Worm (Caenorhabditis elegans) whole organism, L2 larva: Measurements from ENCODE around the gene F47B8.2.

Experiments used
- C34F6.9 ChIP-seq: fragments of 150-350 bp; optimal IDR thresholded peaks from 2 replicates; lab custom pipeline; 2014; ENCODE audit warnings: missing biosample characterization, missing genetic modification characterization
- F13H6.1 ChIP-seq: sonication (generic microtip); optimal IDR thresholded peaks from 2 replicates; lab custom pipeline; 2016; ENCODE audit warnings: missing genetic modification characterization, missing compliant biosample characterization
- R02D3.7 ChIP-seq: fragments of 150-350 bp; optimal IDR thresholded peaks from 2 replicates; lab custom pipeline; 2014; ENCODE audit warnings: missing biosample characterization, missing genetic modification characterization
- Y55F3AM.14 ChIP-seq: fragments of 200-800 bp; sonication (Bioruptor generic); optimal IDR thresholded peaks from 2 replicates; lab custom pipeline; 2018; ENCODE audit warnings: mild to moderate bottlenecking, missing genetic modification characterization, missing compliant biosample characterization
- ZK546.5 ChIP-seq: sonication (generic microtip); optimal IDR thresholded peaks from 2 replicates; lab custom pipeline; 2017; ENCODE audit warnings: missing biosample characterization, missing genetic modification characterization
- alr-1 ChIP-seq: fragments of 150-350 bp; optimal IDR thresholded peaks from 2 replicates; lab custom pipeline; 2014; ENCODE audit warnings: missing biosample characterization, missing genetic modification characterization
- aly-2 ChIP-seq: fragments of 150-350 bp; optimal IDR thresholded peaks from 2 replicates; lab custom pipeline; 2014; ENCODE audit warnings: missing biosample characterization, missing genetic modification characterization
- ama-1 ChIP-seq: fragments of 150-350 bp; optimal IDR thresholded peaks from 2 replicates; lab custom pipeline; 2018; ENCODE audit warnings: inconsistent platforms
- blmp-1 ChIP-seq: sonication (generic microtip); optimal IDR thresholded peaks from 2 replicates; lab custom pipeline; 2017; ENCODE audit warnings: missing genetic modification characterization, mild to moderate bottlenecking, missing compliant biosample characterization, antibody characterized with exemption, moderate library complexity; ENCODE audit not compliant: insufficient read depth
- ceh-16 ChIP-seq: fragments of 150-350 bp; optimal IDR thresholded peaks from 2 replicates; lab custom pipeline; 2014; ENCODE audit warnings: missing biosample characterization, missing genetic modification characterization
- crh-2 ChIP-seq: sonication (generic microtip); optimal IDR thresholded peaks from 2 replicates; lab custom pipeline; 2017; ENCODE audit warnings: missing biosample characterization, missing genetic modification characterization
- elt-1 ChIP-seq: fragments of 150-350 bp; optimal IDR thresholded peaks from 2 replicates; lab custom pipeline; 2014; ENCODE audit warnings: missing biosample characterization, missing genetic modification characterization
- elt-3 ChIP-seq: sonication (generic microtip); optimal IDR thresholded peaks from 2 replicates; lab custom pipeline; 2017; ENCODE audit warnings: missing biosample characterization, missing genetic modification characterization
- fos-1 ChIP-seq: fragments of 150-350 bp; optimal IDR thresholded peaks from 2 replicates; lab custom pipeline; 2014; ENCODE audit warnings: missing biosample characterization, missing genetic modification characterization
- gmeb-1 ChIP-seq: fragments of 150-350 bp; optimal IDR thresholded peaks from 2 replicates; lab custom pipeline; 2014; ENCODE audit warnings: missing biosample characterization, missing genetic modification characterization
- lin-11 ChIP-seq: fragments of 150-350 bp; sonication (generic microtip); optimal IDR thresholded peaks from 2 replicates; lab custom pipeline; 2014; ENCODE audit warnings: missing biosample characterization, missing genetic modification characterization, inconsistent platforms, mixed read lengths
- lin-13 ChIP-seq: fragments of 150-350 bp; optimal IDR thresholded peaks from 2 replicates; lab custom pipeline; 2014; ENCODE audit warnings: missing biosample characterization, missing genetic modification reagents, missing genetic modification characterization
- lin-39 ChIP-seq: fragments of 150-350 bp; optimal IDR thresholded peaks from 2 replicates; lab custom pipeline; 2014; ENCODE audit warnings: missing biosample characterization, missing genetic modification reagents, missing genetic modification characterization
- lsy-2 ChIP-seq, 2 experiments: fragments of 150-350 bp in 1 of 2; sonication (generic microtip) in 1 of 2; optimal IDR thresholded peaks; 2 replicates each; lab custom pipeline; 2014 to 2017; ENCODE audit warnings: missing biosample characterization in 2 of 2, missing genetic modification characterization in 2 of 2
- mab-5 ChIP-seq: fragments of 150-350 bp; optimal IDR thresholded peaks from 2 replicates; lab custom pipeline; 2014; ENCODE audit warnings: missing biosample characterization, missing genetic modification characterization
- mbf-1 ChIP-seq: sonication (generic microtip); optimal IDR thresholded peaks from 2 replicates; lab custom pipeline; 2017; ENCODE audit warnings: missing biosample characterization, missing genetic modification characterization
- mdl-1 ChIP-seq, 2 experiments: fragments of 150-350 bp in 1 of 2; sonication (generic microtip) in 1 of 2; optimal IDR thresholded peaks; 2 replicates each; lab custom pipeline; 2017; ENCODE audit warnings: missing biosample characterization in 2 of 2, missing genetic modification characterization in 2 of 2
- nhr-10 ChIP-seq: sonication (generic microtip); optimal IDR thresholded peaks from 2 replicates; lab custom pipeline; 2017; ENCODE audit warnings: missing biosample characterization, missing genetic modification characterization
- nhr-11 ChIP-seq: fragments of 150-350 bp; optimal IDR thresholded peaks from 2 replicates; lab custom pipeline; 2014; ENCODE audit warnings: missing biosample characterization, missing genetic modification characterization
- nhr-129 ChIP-seq: fragments of 150-350 bp; optimal IDR thresholded peaks from 2 replicates; lab custom pipeline; 2014; ENCODE audit warnings: missing biosample characterization, missing genetic modification characterization
- nhr-23 ChIP-seq: fragments of 150-350 bp; optimal IDR thresholded peaks from 2 replicates; lab custom pipeline; 2014; ENCODE audit warnings: missing biosample characterization, missing genetic modification reagents, missing genetic modification characterization
- nhr-25 ChIP-seq: fragments of 150-350 bp; sonication (generic microtip); optimal IDR thresholded peaks from 3 replicates; lab custom pipeline; 2014; ENCODE audit warnings: missing biosample characterization, missing genetic modification characterization
- nhr-6 ChIP-seq: fragments of 150-350 bp; optimal IDR thresholded peaks from 2 replicates; lab custom pipeline; 2014; ENCODE audit warnings: missing biosample characterization, missing genetic modification characterization
- nhr-77 ChIP-seq: fragments of 150-350 bp; optimal IDR thresholded peaks from 2 replicates; lab custom pipeline; 2014; ENCODE audit warnings: missing biosample characterization, missing genetic modification characterization
- peb-1 ChIP-seq: fragments of 150-350 bp; optimal IDR thresholded peaks from 2 replicates; lab custom pipeline; 2014; ENCODE audit warnings: missing biosample characterization, missing genetic modification characterization
- sem-4 ChIP-seq: fragments of 150-350 bp; optimal IDR thresholded peaks from 2 replicates; lab custom pipeline; 2014; ENCODE audit warnings: missing biosample characterization, missing genetic modification reagents, missing genetic modification characterization
- skn-1 ChIP-seq: sonication (generic microtip); optimal IDR thresholded peaks from 2 replicates; lab custom pipeline; 2017; ENCODE audit warnings: missing biosample characterization, missing genetic modification characterization
- sma-3 ChIP-seq: sonication (generic microtip); optimal IDR thresholded peaks from 2 replicates; lab custom pipeline; 2016; ENCODE audit warnings: missing genetic modification reagents, missing genetic modification characterization, missing compliant biosample characterization
- sma-9 ChIP-seq, 2 experiments: fragments of 150-350 bp in 1 of 2; sonication (generic microtip) in 1 of 2; optimal IDR thresholded peaks; 2 replicates each; lab custom pipeline; 2014 to 2016; ENCODE audit warnings: missing genetic modification characterization in 2 of 2, mild to moderate bottlenecking in 1 of 2, missing biosample characterization in 1 of 2, missing compliant biosample characterization in 1 of 2, missing genetic modification reagents in 1 of 2, moderate library complexity in 1 of 2
- snpc-4 ChIP-seq: fragments of 150-350 bp; optimal IDR thresholded peaks from 2 replicates; lab custom pipeline; 2014; ENCODE audit warnings: missing biosample characterization, missing genetic modification characterization
- unc-39 ChIP-seq: fragments of 150-350 bp; optimal IDR thresholded peaks from 2 replicates; lab custom pipeline; 2014; ENCODE audit warnings: missing biosample characterization, missing genetic modification characterization
- unc-55 ChIP-seq: fragments of 150-350 bp; sonication (generic microtip); optimal IDR thresholded peaks from 3 replicates; lab custom pipeline; 2014; ENCODE audit warnings: missing biosample characterization, missing genetic modification reagents, missing genetic modification characterization
- unc-62 ChIP-seq: fragments of 150-350 bp; optimal IDR thresholded peaks from 2 replicates; lab custom pipeline; 2014; ENCODE audit warnings: missing biosample characterization, missing genetic modification reagents, missing genetic modification characterization
- zag-1 ChIP-seq: fragments of 150-350 bp; optimal IDR thresholded peaks from 2 replicates; lab custom pipeline; 2014; ENCODE audit warnings: missing biosample characterization, missing genetic modification characterization
- ztf-4 ChIP-seq: fragments of 150-350 bp; optimal IDR thresholded peaks from 2 replicates; lab custom pipeline; 2014; ENCODE audit warnings: missing biosample characterization, missing genetic modification characterization

Gene F47B8.2

ce11 chrV:14327776-14328175, 11.4 kb upstream of the F47B8.2 start, which contains the start of gene F47B8.5:
Gene F47B8.5, minus strand, starts transcription at chrV:14327876.
- TF ChIP-seq C34F6.9 (tag; lab: Kevin White, UChicago), result no peak
- TF ChIP-seq zag-1, result no peak
- no peak for TF ChIP-seq mab-5
- TF ChIP-seq unc-39 (tag; lab: Kevin White, UChicago), result no peak
- no peak for TF ChIP-seq nhr-11 (tag; lab: Kevin White, UChicago)
- TF ChIP-seq mbf-1 (tag; lab: Kevin White, UChicago), result no peak
- TF ChIP-seq skn-1 (tag; lab: Kevin White, UChicago), result no peak
- TF ChIP-seq, all 48 proteins: peak for 0

- TF ChIP-seq elt-3 (no peak), fos-1 (tag; lab: Kevin White, UChicago) (peak; percentile 26)
These were observed 8.4 kb upstream of the F47B8.2 start, which contains the start of the genes F47B8.4 and F47B8.18 for ce11 chrV:14324502-14325467. Gene F47B8.4, minus strand, starts transcription at chrV:14324673. Gene F47B8.18, minus strand, starts transcription at chrV:14325464.

ce11 chrV:14322743-14323142, 6.3 kb upstream of the F47B8.2 start, which contains the start of gene F47B8.3:
Gene F47B8.3, minus strand, starts transcription at chrV:14323003.
- TF ChIP-seq ama-1 (lab: Kevin White, UChicago) (peak; percentile 59), fos-1 (tag; lab: Kevin White, UChicago) (peak; percentile 1), sma-9 (GFP tag; optimal IDR thresholded peaks at IDR 0.05; lab: Kevin White, UChicago) (peak; percentile 27), sma-9 (tag; optimal IDR thresholded peaks at IDR 0.05; lab: Kevin White, UChicago) (no peak), lin-13 (GFP tag; lab: Kevin White, UChicago) (peak; percentile 25), crh-2 (tag; lab: Kevin White, UChicago) (peak; percentile 56), sem-4 (tag; lab: Kevin White, UChicago) (peak; percentile 25), lin-11 (tag; lab: Kevin White, UChicago) (no peak), lsy-2 (tag; optimal IDR thresholded peaks at IDR 0.05; lab: Kevin White, UChicago) (peak in 1 of 2 experiments; percentile 62), nhr-23 (tag; lab: Kevin White, UChicago) (no peak), snpc-4 (tag; lab: Kevin White, UChicago) (peak; percentile 46), F13H6.1 (tag; lab: Kevin White, UChicago) (peak; percentile 15), nhr-77 (tag; lab: Kevin White, UChicago) (no peak), ZK546.5 (no peak), sma-3 (GFP tag; lab: Kevin White, UChicago) (no peak), blmp-1 (no peak), gmeb-1 (tag; lab: Kevin White, UChicago) (peak; percentile 23), unc-55 (GFP tag; lab: Kevin White, UChicago) (peak; percentile 62), C34F6.9 (tag; lab: Kevin White, UChicago) (peak; percentile 83), ceh-16 (no peak), unc-39 (tag; lab: Kevin White, UChicago) (no peak), nhr-10 (tag; lab: Kevin White, UChicago) (no peak), nhr-129 (peak; percentile 65), zag-1 (no peak), nhr-25 (tag; lab: Kevin White, UChicago) (peak; percentile 1), skn-1 (tag; lab: Kevin White, UChicago) (no peak)

- TF ChIP-seq Y55F3AM.14 (GFP tag; lab: Kevin White, UChicago) (peak; percentile 11), R02D3.7 (tag; lab: Kevin White, UChicago) (no peak), ceh-16 (no peak)
These were observed 4.4 kb upstream of the F47B8.2 start for ce11 chrV:14320730-14321319.

- no peak for TF ChIP-seq peb-1 (tag; lab: Kevin White, UChicago)
- TF ChIP-seq unc-62 (GFP tag; lab: Kevin White, UChicago), result no peak
- TF ChIP-seq fos-1 (tag; lab: Kevin White, UChicago), result no peak
- no peak for TF ChIP-seq crh-2 (tag; lab: Kevin White, UChicago)
- no peak for TF ChIP-seq blmp-1
- no peak for TF ChIP-seq elt-1 (tag; lab: Kevin White, UChicago)
- no peak for TF ChIP-seq alr-1 (tag; lab: Kevin White, UChicago)
- TF ChIP-seq lin-39 (tag; lab: Kevin White, UChicago), result no peak
- TF ChIP-seq ztf-4 (tag; lab: Kevin White, UChicago), result no peak
- TF ChIP-seq nhr-6 (tag; lab: Kevin White, UChicago), result no peak
- TF ChIP-seq mdl-1 (tag; optimal IDR thresholded peaks at IDR 0.05; lab: Kevin White, UChicago), result no peak
- no peak for TF ChIP-seq aly-2
These were observed 3.8 kb upstream of the F47B8.2 start, which contains the start of gene F47B8.14 for ce11 chrV:14320246-14320645. Gene F47B8.14, plus strand, starts transcription at chrV:14320546.
